Worm (Caenorhabditis elegans): Measurements from ENCODE around the gene rbr-2.

DNA sequence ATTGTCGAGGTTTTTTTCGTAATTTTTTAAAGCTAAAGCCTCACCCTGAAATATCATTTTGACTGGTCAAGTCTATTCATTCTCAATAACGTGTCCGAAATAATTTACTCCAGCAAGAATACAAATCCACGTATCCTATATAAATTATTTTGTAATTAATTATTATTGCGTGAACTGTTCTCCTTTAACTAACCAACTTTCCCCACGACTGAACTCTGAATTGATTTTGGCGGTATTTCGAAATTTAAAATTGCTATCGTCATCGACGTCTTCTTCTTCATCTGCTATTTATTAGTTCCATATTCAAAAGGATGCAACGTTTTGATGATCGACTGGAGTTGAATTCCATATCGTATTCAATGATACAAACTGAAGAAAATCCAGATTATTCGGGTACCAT, 46.5 kb downstream of the rbr-2 start, which contains the start of the genes aqp-3 and Y69E1A.8:
- TF ChIP-seq nhr-237 (tag; optimal IDR thresholded peaks at IDR 0.05) (no peak), fkh-2 (tag; optimal IDR thresholded peaks at IDR 0.05) (no peak)

Measured in whole organism, L3 larva.